Worm (Caenorhabditis elegans) whole organism, L4 larva: Measurements from ENCODE around the gene spe-49.
A peak's percentile ranks its signal among the peaks of the same experiment; 100 is the strongest.

Source experiments
- F10B5.3 ChIP-seq: sonication (generic microtip); optimal IDR thresholded peaks from 2 replicates; lab custom pipeline; 2016; ENCODE audit warnings: mild to moderate bottlenecking, missing genetic modification characterization, missing compliant biosample characterization
- F44E2.7 ChIP-seq: fragments of 200-800 bp; sonication (Bioruptor generic); IDR thresholded peaks from 2 replicates; pipeline ENCODE4 v2.1.2; 2022; ENCODE audit warnings: missing genetic modification characterization, missing compliant biosample characterization
- aha-1 ChIP-seq: fragments of 150-350 bp; peaks from one replicate; lab custom pipeline; 2014; ENCODE audit warnings: missing biosample characterization, missing genetic modification characterization
- ceh-28 ChIP-seq: fragments of 150-350 bp; optimal IDR thresholded peaks from 2 replicates; lab custom pipeline; 2014; ENCODE audit warnings: missing biosample characterization, missing genetic modification reagents, missing genetic modification characterization
- ceh-44 ChIP-seq: fragments of 200-800 bp; sonication (Bioruptor generic); IDR thresholded peaks from 2 replicates; pipeline ENCODE4 v1.3.6; 2022; ENCODE audit warnings: missing genetic modification reagents, missing genetic modification characterization, missing compliant biosample characterization
- ces-1 ChIP-seq: fragments of 150-350 bp; sonication (generic microtip); optimal IDR thresholded peaks from 4 replicates; lab custom pipeline; 2014; ENCODE audit warnings: missing biosample characterization, missing genetic modification reagents, missing genetic modification characterization
- ctbp-1 ChIP-seq: fragments of 200-800 bp; sonication (Bioruptor generic); IDR thresholded peaks from 2 replicates; pipeline ENCODE4 v1.3.6; 2022; ENCODE audit warnings: missing genetic modification reagents, missing genetic modification characterization, missing compliant biosample characterization
- daf-19 ChIP-seq: fragments of 200-800 bp; sonication (Bioruptor generic); conservative IDR thresholded peaks from 2 replicates; pipeline ENCODE4 v1.3.6; 2022; ENCODE audit warnings: missing genetic modification characterization, missing compliant biosample characterization
- dmd-6 ChIP-seq: fragments of 200-800 bp; sonication (Bioruptor generic); IDR thresholded peaks from 2 replicates; pipeline ENCODE4 v1.3.6; 2022; ENCODE audit warnings: missing genetic modification reagents, missing genetic modification characterization, missing compliant biosample characterization
- dmd-9 ChIP-seq: fragments of 200-800 bp; sonication (Bioruptor generic); IDR thresholded peaks from 2 replicates; pipeline ENCODE4 v1.3.6; 2022; ENCODE audit warnings: missing genetic modification reagents, missing genetic modification characterization, missing compliant biosample characterization
- fos-1 ChIP-seq: fragments of 150-350 bp; optimal IDR thresholded peaks from 2 replicates; lab custom pipeline; 2014; ENCODE audit warnings: missing biosample characterization, missing genetic modification characterization
- gei-8 ChIP-seq: fragments of 200-800 bp; sonication (Bioruptor generic); optimal IDR thresholded peaks from 2 replicates; lab custom pipeline; 2018; ENCODE audit warnings: mild to moderate bottlenecking, missing genetic modification characterization, missing compliant biosample characterization
- hif-1 ChIP-seq, 2 experiments: sonication (generic microtip); optimal IDR thresholded peaks; 2 replicates each; lab custom pipeline; 2016 to 2017; ENCODE audit warnings: missing compliant biosample characterization in 2 of 2, missing genetic modification characterization in 2 of 2, missing genetic modification reagents in 2 of 2, missing genotype in 2 of 2, mild to moderate bottlenecking in 1 of 2
- hlh-11 ChIP-seq: fragments of 200-800 bp; sonication (Bioruptor generic); optimal IDR thresholded peaks from 2 replicates; lab custom pipeline; 2018; ENCODE audit warnings: mild to moderate bottlenecking, missing genetic modification characterization, missing compliant biosample characterization
- hlh-30 ChIP-seq: sonication (generic microtip); optimal IDR thresholded peaks from 2 replicates; lab custom pipeline; 2017; ENCODE audit warnings: antibody characterized with exemption, mild to moderate bottlenecking, missing genetic modification characterization, missing compliant biosample characterization; ENCODE audit not compliant: insufficient read depth
- lin-38 ChIP-seq: fragments of 200-800 bp; sonication (Bioruptor generic); IDR thresholded peaks from 2 replicates; pipeline ENCODE4 v1.3.6; 2022; ENCODE audit warnings: missing genetic modification reagents, missing genetic modification characterization, missing compliant biosample characterization
- lin-39 ChIP-seq: fragments of 150-350 bp; optimal IDR thresholded peaks from 2 replicates; lab custom pipeline; 2014; ENCODE audit warnings: missing biosample characterization, missing genetic modification reagents, missing genetic modification characterization
- lir-3 ChIP-seq: sonication (generic microtip); optimal IDR thresholded peaks from 2 replicates; lab custom pipeline; 2016; ENCODE audit warnings: mild to moderate bottlenecking, missing genetic modification characterization, missing compliant biosample characterization
- lsy-2 ChIP-seq, 2 experiments: fragments of 150-350 bp in 1 of 2; sonication (generic microtip) in 1 of 2; optimal IDR thresholded peaks; 2 replicates each; lab custom pipeline; 2014 to 2017; ENCODE audit warnings: missing biosample characterization in 2 of 2, missing genetic modification characterization in 2 of 2
- madf-5 ChIP-seq, 2 experiments: fragments of 200-800 bp; sonication (Bioruptor generic); IDR thresholded peaks; 2 replicates each; pipeline ENCODE4 v1.3.6; 2022; ENCODE audit warnings: missing compliant biosample characterization in 2 of 2, missing genetic modification characterization in 2 of 2
- mdt-29 ChIP-seq: fragments of 200-800 bp; sonication (Bioruptor generic); IDR thresholded peaks from 2 replicates; pipeline ENCODE4 v1.3.6; 2022; ENCODE audit warnings: missing genetic modification reagents, missing genetic modification characterization, missing compliant biosample characterization
- nhr-28 ChIP-seq: fragments of 150-350 bp; optimal IDR thresholded peaks from 2 replicates; lab custom pipeline; 2014; ENCODE audit warnings: missing biosample characterization, missing genetic modification characterization
- php-3 ChIP-seq: fragments of 200-800 bp; sonication (Bioruptor generic); IDR thresholded peaks from 2 replicates; pipeline ENCODE4 v1.3.6; 2022; ENCODE audit warnings: missing genetic modification reagents, missing genetic modification characterization, missing compliant biosample characterization
- rbr-2 ChIP-seq: sonication (generic microtip); optimal IDR thresholded peaks from 2 replicates; lab custom pipeline; 2016; ENCODE audit warnings: missing genotype, missing genetic modification characterization, missing compliant biosample characterization
- saeg-2 ChIP-seq: fragments of 200-800 bp; sonication (Bioruptor generic); IDR thresholded peaks from 2 replicates; pipeline ENCODE4 v1.3.6; 2022; ENCODE audit warnings: missing genetic modification reagents, missing genetic modification characterization, missing compliant biosample characterization
- skn-1 ChIP-seq: fragments of 150-350 bp; optimal IDR thresholded peaks from 2 replicates; lab custom pipeline; 2014; ENCODE audit warnings: missing biosample characterization, missing genetic modification characterization
- snpc-1.2 ChIP-seq: fragments of 200-800 bp; sonication (Bioruptor generic); IDR thresholded peaks from 2 replicates; pipeline ENCODE4 v1.3.6; 2022; ENCODE audit warnings: missing genetic modification reagents, missing genetic modification characterization, missing compliant biosample characterization
- unc-62 ChIP-seq, 3 experiments: fragments of 150-350 bp in 1 of 3; sonication (generic microtip); optimal IDR thresholded peaks in 2 of 3; peaks in 1 of 3; 1 replicate in 1 of 3; 2 replicates in 2 of 3; lab custom pipeline; 2014 to 2017; ENCODE audit warnings: missing biosample characterization in 3 of 3, missing genetic modification characterization in 3 of 3, missing genetic modification reagents in 3 of 3, missing genotype in 1 of 3
- zag-1 ChIP-seq: fragments of 150-350 bp; optimal IDR thresholded peaks from 2 replicates; lab custom pipeline; 2014; ENCODE audit warnings: missing biosample characterization, missing genetic modification characterization

spe-49 gene

DNA sequence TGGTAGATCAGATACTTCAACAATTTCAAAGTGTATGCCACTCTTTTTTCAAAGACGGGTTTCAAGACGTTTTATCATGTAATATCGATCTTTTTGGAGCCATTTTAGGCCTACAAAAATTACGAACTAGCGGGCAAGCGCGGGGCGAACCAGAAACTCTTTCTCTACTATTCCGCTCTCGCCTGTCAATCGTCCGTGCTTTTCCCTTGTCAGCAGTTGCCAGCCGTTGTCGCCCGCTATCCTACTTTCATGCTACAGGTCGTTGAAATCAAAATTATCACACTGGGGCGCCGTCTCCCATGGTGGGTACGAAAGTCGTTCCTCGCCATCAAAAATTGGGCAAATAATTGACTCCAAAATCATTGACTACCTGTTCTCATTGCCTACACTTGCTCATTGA, 19.9 kb downstream of the spe-49 start:
- TF ChIP-seq mdt-29 (GFP tag; lab: Robert Waterston, UW) = no peak
- peak; percentile 15 for TF ChIP-seq hlh-11 (tag; lab: Kevin White, UChicago)
- TF ChIP-seq lin-39 (tag; lab: Kevin White, UChicago) = no peak
- TF ChIP-seq dmd-6 (GFP tag; lab: Robert Waterston, UW) = peak; percentile 58
- TF ChIP-seq, all 104 proteins: peak for 2

DNA sequence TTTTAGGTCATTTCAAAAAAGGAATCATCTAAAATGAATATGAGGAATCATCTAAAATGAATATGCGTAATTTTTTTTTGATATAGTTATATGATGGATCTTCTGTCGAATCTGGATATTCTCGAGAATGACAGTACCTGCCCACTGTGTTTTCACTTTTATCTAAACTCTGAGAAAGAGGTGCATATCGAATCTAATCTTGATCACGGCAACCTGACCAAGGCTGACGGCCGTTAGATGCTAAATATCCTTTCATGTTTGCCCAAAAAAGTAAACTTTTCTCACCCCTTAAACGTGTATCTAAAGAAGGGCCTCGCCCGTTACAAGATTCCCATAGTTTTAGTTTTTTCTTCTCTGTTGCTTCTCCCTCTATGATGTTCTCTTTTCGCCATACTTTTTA, 21.3 kb downstream of the spe-49 start:
- TF ChIP-seq ceh-28 (tag; lab: Kevin White, UChicago) (no peak), unc-62 (GFP tag; optimal IDR thresholded peaks at IDR 0.05 in 1 of 2; lab: Kevin White, UChicago) (peak in 1 of 2 experiments; percentile 15), unc-62 (tag; optimal IDR thresholded peaks at IDR 0.05; lab: Kevin White, UChicago) (no peak), ces-1 (GFP tag; lab: Kevin White, UChicago) (no peak)

DNA sequence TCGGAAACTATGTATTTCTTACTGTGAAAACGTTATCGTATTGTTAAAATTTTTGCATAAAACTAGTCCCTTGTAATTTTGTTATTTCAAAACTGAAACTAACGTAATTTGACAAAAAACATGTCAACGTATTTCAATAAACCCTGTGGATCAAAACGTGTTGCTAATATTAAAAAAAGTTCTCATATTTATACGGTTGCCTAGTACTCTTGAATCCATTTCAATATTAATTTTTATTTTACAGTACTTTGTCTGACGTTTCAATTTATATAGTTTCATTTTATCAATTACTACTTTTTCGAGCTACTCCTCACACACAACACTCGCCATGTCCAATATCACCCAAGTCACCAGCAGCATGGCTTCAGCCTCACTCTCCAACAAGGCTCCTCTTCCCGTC, 22.3 kb downstream of the spe-49 start, which contains the start of gene sago-1:
sago-1 (plus strand) TSS at position 301 of the 400 bp plus-strand sequence.
- peak; percentile 32 for TF ChIP-seq aha-1 (tag; lab: Kevin White, UChicago)
- TF ChIP-seq ces-1 (GFP tag; lab: Kevin White, UChicago) = no peak

- TF ChIP-seq ctbp-1 (GFP tag; lab: Robert Waterston, UW) (no peak), hif-1 (tag; optimal IDR thresholded peaks at IDR 0.05; lab: Kevin White, UChicago) (no peak), lin-38 (GFP tag; lab: Robert Waterston, UW) (no peak)
Measured at ce11 chrV:6311936-6312335, 30.8 kb downstream of the spe-49 start.

DNA sequence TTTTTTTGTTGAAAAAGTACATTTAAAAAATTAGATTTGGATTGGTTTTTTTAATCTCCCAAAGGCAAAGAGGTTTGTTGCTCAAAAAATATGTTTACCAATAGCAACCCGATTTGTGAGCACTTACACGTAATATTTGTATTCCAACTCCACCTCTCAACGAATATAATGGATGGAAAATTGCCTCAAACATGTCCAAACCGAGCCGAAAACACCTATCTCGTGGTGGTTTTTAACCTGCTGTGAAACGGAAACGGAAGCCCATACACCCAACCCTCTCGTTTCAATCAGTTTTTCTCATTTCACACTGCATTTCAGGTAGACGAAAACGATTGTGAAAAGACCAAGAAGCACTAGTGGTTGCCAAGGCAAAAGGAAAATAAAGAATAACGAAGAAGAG, 35.5 kb downstream of the spe-49 start, which contains the start of gene cest-24:
cest-24 (plus strand) TSS at position 301 of the 400 bp plus-strand sequence.
- TF ChIP-seq skn-1 (tag; lab: Kevin White, UChicago) (no peak), rbr-2 (tag; lab: Kevin White, UChicago) (no peak), daf-19 (GFP tag; lab: Robert Waterston, UW) (no peak), madf-5 (GFP tag; IDR thresholded peaks at IDR 0.05; lab: Robert Waterston, UW) (no peak), F44E2.7 (no peak), ceh-44 (no peak), ceh-28 (tag; lab: Kevin White, UChicago) (no peak), zag-1 (tag; lab: Kevin White, UChicago) (no peak), F10B5.3 (tag; lab: Kevin White, UChicago) (no peak), dmd-9 (no peak), php-3 (GFP tag; lab: Robert Waterston, UW) (no peak), fos-1 (tag; lab: Kevin White, UChicago) (no peak), snpc-1.2 (GFP tag; lab: Robert Waterston, UW) (no peak), saeg-2 (GFP tag; lab: Robert Waterston, UW) (no peak), hif-1 (tag; optimal IDR thresholded peaks at IDR 0.05; lab: Kevin White, UChicago) (no peak)

DNA sequence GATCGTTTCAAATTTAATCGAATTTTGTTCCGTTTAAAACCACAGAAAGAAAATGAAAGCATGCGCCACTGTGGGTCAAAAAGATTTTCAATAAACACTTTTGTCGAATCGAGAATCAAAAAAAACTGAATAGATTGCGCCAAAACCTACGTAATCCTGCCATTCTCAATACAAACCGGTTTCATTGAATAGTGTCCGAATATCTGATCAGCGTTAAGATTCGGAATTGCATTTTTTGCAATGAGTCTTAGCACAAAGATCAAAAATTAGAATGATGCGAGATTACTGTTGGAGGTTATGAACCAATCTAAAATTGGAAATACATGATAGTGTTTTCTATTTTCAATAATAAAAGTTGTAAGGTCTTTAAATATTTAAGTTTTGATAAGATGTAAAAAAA, 36.8 kb downstream of the spe-49 start:
- peak; percentile 7 for TF ChIP-seq nhr-28 (tag; lab: Kevin White, UChicago)
- peak in 1 of 2 experiments; percentile 24 for TF ChIP-seq unc-62 (GFP tag; optimal IDR thresholded peaks at IDR 0.05 in 1 of 2; lab: Kevin White, UChicago)
- no peak for TF ChIP-seq unc-62 (tag; optimal IDR thresholded peaks at IDR 0.05; lab: Kevin White, UChicago)
- no peak for TF ChIP-seq lir-3 (tag; lab: Kevin White, UChicago)

- TF ChIP-seq gei-8 (GFP tag; lab: Kevin White, UChicago) = no peak
- no peak for TF ChIP-seq lsy-2 (tag; optimal IDR thresholded peaks at IDR 0.05; lab: Kevin White, UChicago)
- no peak for TF ChIP-seq snpc-1.2 (GFP tag; lab: Robert Waterston, UW)
- peak; percentile 14 for TF ChIP-seq hlh-11 (tag; lab: Kevin White, UChicago)
- peak; percentile 20 for TF ChIP-seq aha-1 (tag; lab: Kevin White, UChicago)
- TF ChIP-seq hlh-30 (tag; lab: Kevin White, UChicago) = peak; percentile 11
- peak; percentile 96 for TF ChIP-seq nhr-28 (tag; lab: Kevin White, UChicago)
Measured at ce11 chrV:6319358-6319757, 38.2 kb downstream of the spe-49 start.
